Fruit fly (Drosophila melanogaster) whole organism, prepupa: ENCODE data around the gene RpL36A.

Experiments
- Blimp-1 ChIP-seq: fragments of 200-800 bp; sonication (Bioruptor generic); optimal IDR thresholded peaks from 3 replicates; lab custom pipeline; 2017; ENCODE audit warnings: missing biosample characterization, missing genetic modification characterization, mild to moderate bottlenecking, moderate library complexity, missing genetic modification reagents
- CG10631 ChIP-seq: fragments of 200-800 bp; sonication (Bioruptor generic); optimal IDR thresholded peaks from 2 replicates; lab custom pipeline; 2016; ENCODE audit warnings: missing biosample characterization, missing genetic modification characterization
- CG10669 ChIP-seq: fragments of 200-800 bp; sonication (Bioruptor generic); optimal IDR thresholded peaks from 3 replicates; lab custom pipeline; 2018; ENCODE audit warnings: missing biosample characterization, mild to moderate bottlenecking, missing genetic modification characterization, moderate library complexity
- CG11294 ChIP-seq: fragments of 200-800 bp; sonication (Bioruptor generic); IDR thresholded peaks from 2 replicates; pipeline ENCODE4 v1.3.6; 2022; ENCODE audit warnings: missing biosample characterization, missing genetic modification characterization
- CG11762 ChIP-seq: fragments of 200-800 bp; sonication (Bioruptor generic); optimal IDR thresholded peaks from 3 replicates; lab custom pipeline; 2016; ENCODE audit warnings: missing biosample characterization, missing genetic modification characterization; ENCODE audit not compliant: insufficient read depth
- CG11902 ChIP-seq: fragments of 200-800 bp; sonication (Bioruptor generic); optimal IDR thresholded peaks from 3 replicates; lab custom pipeline; 2016; ENCODE audit warnings: missing biosample characterization, missing genetic modification characterization
- CG15336 ChIP-seq: fragments of 200-800 bp; sonication (Bioruptor generic); IDR thresholded peaks from 2 replicates; pipeline ENCODE4 v1.3.6; 2022; ENCODE audit warnings: missing biosample characterization, missing genetic modification characterization
- CG1621 ChIP-seq: fragments of 200-800 bp; sonication (Bioruptor generic); optimal IDR thresholded peaks from 3 replicates; lab custom pipeline; 2018; ENCODE audit warnings: missing biosample characterization, mild to moderate bottlenecking, missing genetic modification characterization
- CG16779 ChIP-seq: fragments of 200-800 bp; sonication (Bioruptor generic); optimal IDR thresholded peaks from 3 replicates; lab custom pipeline; 2017; ENCODE audit warnings: missing biosample characterization, mild to moderate bottlenecking, missing genetic modification characterization
- CG3032 ChIP-seq: fragments of 200-800 bp; optimal IDR thresholded peaks from 2 replicates; lab custom pipeline; 2019; ENCODE audit warnings: missing biosample characterization, mild to moderate bottlenecking, missing genetic modification characterization, moderate library complexity
- CG31627 ChIP-seq: fragments of 200-800 bp; sonication (Bioruptor generic); optimal IDR thresholded peaks from 3 replicates; lab custom pipeline; 2016; ENCODE audit warnings: missing biosample characterization, missing genetic modification characterization
- CG32006 ChIP-seq: fragments of 200-800 bp; sonication (Bioruptor generic); optimal IDR thresholded peaks from 3 replicates; lab custom pipeline; 2017; ENCODE audit warnings: missing biosample characterization, mild to moderate bottlenecking, missing genetic modification characterization
- CG34406 ChIP-seq: fragments of 200-800 bp; sonication (Bioruptor generic); optimal IDR thresholded peaks from 3 replicates; lab custom pipeline; 2016; ENCODE audit warnings: missing biosample characterization, missing genetic modification characterization
- CG3919 ChIP-seq: fragments of 200-800 bp; sonication (Bioruptor generic); optimal IDR thresholded peaks from 3 replicates; lab custom pipeline; 2016; ENCODE audit warnings: missing biosample characterization, missing genetic modification characterization
- CG4318 ChIP-seq: fragments of 200-800 bp; sonication (Bioruptor generic); optimal IDR thresholded peaks from 3 replicates; lab custom pipeline; 2017; ENCODE audit warnings: missing biosample characterization, mild to moderate bottlenecking, missing genetic modification characterization
- CG6163 ChIP-seq: fragments of 200-800 bp; sonication (Bioruptor generic); IDR thresholded peaks from 3 replicates; pipeline ENCODE4 v1.3.6; 2022; ENCODE audit warnings: missing biosample characterization, missing genetic modification characterization
- CG6276 ChIP-seq: fragments of 200-800 bp; sonication (Bioruptor generic); optimal IDR thresholded peaks from 2 replicates; lab custom pipeline; 2017; ENCODE audit warnings: missing biosample characterization, mild to moderate bottlenecking, missing genetic modification characterization
- CG6808 ChIP-seq: fragments of 200-800 bp; sonication (Bioruptor generic); optimal IDR thresholded peaks from 3 replicates; lab custom pipeline; 2017; ENCODE audit warnings: missing biosample characterization, missing genetic modification characterization, mild to moderate bottlenecking, moderate library complexity, missing genetic modification reagents
- CG6854 ChIP-seq: fragments of 200-800 bp; sonication (Bioruptor generic); optimal IDR thresholded peaks from 2 replicates; lab custom pipeline; 2017; ENCODE audit warnings: missing biosample characterization, mild to moderate bottlenecking, missing genetic modification characterization
- CG8119 ChIP-seq: fragments of 200-800 bp; sonication (Bioruptor generic); IDR thresholded peaks from 3 replicates; pipeline ENCODE4 v1.3.6; 2022; ENCODE audit warnings: missing biosample characterization, missing genetic modification characterization
- CG8319 ChIP-seq: fragments of 200-800 bp; sonication (Bioruptor generic); optimal IDR thresholded peaks from 3 replicates; lab custom pipeline; 2016; ENCODE audit warnings: missing biosample characterization, missing genetic modification characterization
- CG8632 ChIP-seq: fragments of 200-800 bp; sonication (Bioruptor generic); optimal IDR thresholded peaks from 3 replicates; lab custom pipeline; 2016; ENCODE audit warnings: missing biosample characterization, missing genetic modification characterization
- Eip75B ChIP-seq: fragments of 200-800 bp; sonication (Bioruptor generic); optimal IDR thresholded peaks from 3 replicates; lab custom pipeline; 2016; ENCODE audit warnings: missing biosample characterization, missing genetic modification characterization
- Eip93F ChIP-seq: fragments of 200-800 bp; sonication (Bioruptor generic); optimal IDR thresholded peaks from 2 replicates; lab custom pipeline; 2016; ENCODE audit warnings: missing biosample characterization, mild to moderate bottlenecking, missing genetic modification characterization
- Ets21C ChIP-seq: fragments of 200-800 bp; sonication (Bioruptor generic); optimal IDR thresholded peaks from 3 replicates; lab custom pipeline; 2016; ENCODE audit warnings: missing biosample characterization, missing genetic modification characterization
- Ets96B ChIP-seq: fragments of 200-800 bp; optimal IDR thresholded peaks from 2 replicates; lab custom pipeline; 2019; ENCODE audit warnings: missing biosample characterization, mild to moderate bottlenecking, missing genetic modification characterization, moderate library complexity
- Gug ChIP-seq: fragments of 200-800 bp; sonication (Bioruptor generic); IDR thresholded peaks from 2 replicates; pipeline ENCODE4 v1.3.6; 2022; ENCODE audit warnings: missing biosample characterization, missing genetic modification characterization
- Hr38 ChIP-seq: sonication (Bioruptor generic); optimal IDR thresholded peaks from 2 replicates; lab custom pipeline; 2016; ENCODE audit warnings: missing biosample characterization, missing genetic modification characterization
- Hr39 ChIP-seq: fragments of 200-800 bp; sonication (Bioruptor generic); optimal IDR thresholded peaks from 2 replicates; lab custom pipeline; 2016; ENCODE audit warnings: missing biosample characterization, missing genetic modification characterization
- Met ChIP-seq: fragments of 200-800 bp; sonication (Bioruptor generic); optimal IDR thresholded peaks from 3 replicates; lab custom pipeline; 2016; ENCODE audit warnings: missing biosample characterization, missing genetic modification characterization
- Smox ChIP-seq: fragments of 200-800 bp; sonication (Bioruptor generic); optimal IDR thresholded peaks from 3 replicates; lab custom pipeline; 2016; ENCODE audit warnings: missing biosample characterization, missing genetic modification characterization
- Sox14 ChIP-seq: fragments of 200-800 bp; sonication (Bioruptor generic); optimal IDR thresholded peaks from 3 replicates; lab custom pipeline; 2016; ENCODE audit warnings: missing biosample characterization, missing genetic modification characterization
- Sox15 ChIP-seq: fragments of 200-800 bp; sonication (Bioruptor generic); optimal IDR thresholded peaks from 3 replicates; lab custom pipeline; 2016; ENCODE audit warnings: missing biosample characterization, missing genetic modification characterization
- achi ChIP-seq: fragments of 200-800 bp; sonication (Bioruptor generic); optimal IDR thresholded peaks from 3 replicates; lab custom pipeline; 2016; ENCODE audit warnings: missing biosample characterization, missing genetic modification characterization
- acj6 ChIP-seq: fragments of 200-800 bp; sonication (Bioruptor generic); optimal IDR thresholded peaks from 3 replicates; lab custom pipeline; 2016; ENCODE audit warnings: missing biosample characterization, missing genetic modification characterization
- cyc ChIP-seq: fragments of 200-800 bp; sonication (Bioruptor generic); optimal IDR thresholded peaks from 3 replicates; lab custom pipeline; 2016; ENCODE audit warnings: missing biosample characterization, missing genetic modification characterization
- dac ChIP-seq: fragments of 200-800 bp; sonication (Bioruptor generic); optimal IDR thresholded peaks from 2 replicates; lab custom pipeline; 2017; ENCODE audit warnings: missing biosample characterization, mild to moderate bottlenecking, missing genetic modification characterization
- dsx ChIP-seq: fragments of 200-800 bp; optimal IDR thresholded peaks from 3 replicates; lab custom pipeline; 2019; ENCODE audit warnings: missing biosample characterization, mild to moderate bottlenecking, missing genetic modification characterization, moderate library complexity; ENCODE audit not compliant: poor library complexity, severe bottlenecking
- eg ChIP-seq: fragments of 200-800 bp; sonication (Bioruptor generic); IDR thresholded peaks from 3 replicates; pipeline ENCODE4 v1.3.6; 2022; ENCODE audit warnings: missing biosample characterization, missing genetic modification characterization
- esn ChIP-seq: fragments of 200-800 bp; sonication (Bioruptor generic); optimal IDR thresholded peaks from 2 replicates; lab custom pipeline; 2016; ENCODE audit warnings: missing biosample characterization, mild to moderate bottlenecking, missing genetic modification characterization, moderate library complexity
- fd59A ChIP-seq: fragments of 200-800 bp; sonication (Bioruptor generic); optimal IDR thresholded peaks from 2 replicates; lab custom pipeline; 2017; ENCODE audit warnings: missing biosample characterization, mild to moderate bottlenecking, missing genetic modification characterization, missing genetic modification reagents
- fd85E ChIP-seq: fragments of 200-800 bp; sonication (Bioruptor generic); optimal IDR thresholded peaks from 3 replicates; lab custom pipeline; 2016; ENCODE audit warnings: missing biosample characterization, missing genetic modification characterization
- fkh ChIP-seq: fragments of 200-800 bp; sonication (Bioruptor generic); optimal IDR thresholded peaks from 3 replicates; lab custom pipeline; 2017; ENCODE audit warnings: missing biosample characterization, mild to moderate bottlenecking, missing genetic modification characterization, moderate library complexity
- lz ChIP-seq: fragments of 200-800 bp; sonication (Bioruptor generic); optimal IDR thresholded peaks from 3 replicates; lab custom pipeline; 2016; ENCODE audit warnings: missing biosample characterization, missing genetic modification characterization
- net ChIP-seq: fragments of 200-800 bp; sonication (Bioruptor generic); optimal IDR thresholded peaks from 3 replicates; lab custom pipeline; 2016; ENCODE audit warnings: missing biosample characterization, missing genetic modification characterization
- pdm3 ChIP-seq: fragments of 200-800 bp; sonication (Bioruptor generic); optimal IDR thresholded peaks from 3 replicates; lab custom pipeline; 2016; ENCODE audit warnings: missing biosample characterization, missing genetic modification characterization
- salr ChIP-seq, 2 experiments: fragments of 200-800 bp; sonication (Bioruptor generic); optimal IDR thresholded peaks; 3 replicates each; lab custom pipeline; 2016 to 2018; ENCODE audit warnings: missing biosample characterization in 2 of 2, missing genetic modification characterization in 2 of 2, mild to moderate bottlenecking in 1 of 2
- spab ChIP-seq: fragments of 200-800 bp; sonication (Bioruptor generic); optimal IDR thresholded peaks from 2 replicates; lab custom pipeline; 2017; ENCODE audit warnings: missing biosample characterization, mild to moderate bottlenecking, missing genetic modification characterization, missing genetic modification reagents
- ss ChIP-seq, 2 experiments: fragments of 200-800 bp; sonication (Bioruptor generic); optimal IDR thresholded peaks; 2 replicates in 1 of 2; 3 replicates in 1 of 2; lab custom pipeline; 2017 to 2018; ENCODE audit warnings: mild to moderate bottlenecking in 2 of 2, missing biosample characterization in 2 of 2, missing genetic modification characterization in 2 of 2, moderate library complexity in 1 of 2
- svp ChIP-seq: fragments of 200-800 bp; sonication (Bioruptor generic); peaks from one replicate; lab custom pipeline; 2016; ENCODE audit warnings: missing biosample characterization, missing genetic modification characterization
- topi ChIP-seq: fragments of 200-800 bp; sonication (Bioruptor generic); optimal IDR thresholded peaks from 3 replicates; lab custom pipeline; 2016; ENCODE audit warnings: missing biosample characterization, missing genetic modification characterization
- vri ChIP-seq: fragments of 200-800 bp; sonication (Bioruptor generic); optimal IDR thresholded peaks from 3 replicates; lab custom pipeline; 2016; ENCODE audit warnings: missing biosample characterization, mild to moderate bottlenecking, missing genetic modification characterization

RpL36A gene

dm6 chr2L:8006038-8006437 is 36.7 kb downstream of the RpL36A start:
- TF ChIP-seq CG6163: peak; percentile 49
- TF ChIP-seq CG11902 (GFP tag; lab: Kevin White, UChicago): peak; percentile 24
- TF ChIP-seq CG8319: peak; percentile 42
- peak; percentile 55 for TF ChIP-seq Smox (GFP tag; lab: Kevin White, UChicago)
- TF ChIP-seq CG4318 (GFP tag; lab: Kevin White, UChicago): peak; percentile 20
- TF ChIP-seq Sox15 (GFP tag; lab: Kevin White, UChicago): peak; percentile 24
- peak; percentile 55 for TF ChIP-seq esn (GFP tag; lab: Kevin White, UChicago)
- TF ChIP-seq fd59A (GFP tag; lab: Kevin White, UChicago): peak; percentile 53
- TF ChIP-seq dac (GFP tag; lab: Kevin White, UChicago): no peak
- peak; percentile 57 for TF ChIP-seq CG1621 (tag; lab: Kevin White, UChicago)
- peak; percentile 25 for TF ChIP-seq CG31627 (GFP tag; lab: Kevin White, UChicago)
- peak; percentile 38 for TF ChIP-seq CG10631 (GFP tag; lab: Kevin White, UChicago)
- TF ChIP-seq CG10669 (GFP tag; lab: Kevin White, UChicago): peak; percentile 72
- peak; percentile 67 for TF ChIP-seq dsx (GFP tag; lab: Kevin White, UChicago)
- peak; percentile 46 for TF ChIP-seq Hr39 (GFP tag; lab: Kevin White, UChicago)
- peak; percentile 61 for TF ChIP-seq pdm3 (GFP tag; lab: Kevin White, UChicago)
- TF ChIP-seq topi (GFP tag; lab: Kevin White, UChicago): peak; percentile 66
- TF ChIP-seq lz (GFP tag; lab: Kevin White, UChicago): peak; percentile 37
- peak; percentile 34 for TF ChIP-seq CG34406 (GFP tag; lab: Kevin White, UChicago)
- peak; percentile 76 for TF ChIP-seq CG8119 (GFP tag; lab: Robert Waterston, UW)
- peak; percentile 48 for TF ChIP-seq achi (GFP tag; lab: Kevin White, UChicago)
- peak in 1 of 2 experiments; percentile 14 for TF ChIP-seq salr (GFP tag; optimal IDR thresholded peaks at IDR 0.05; lab: Kevin White, UChicago)
- TF ChIP-seq Met (GFP tag; lab: Kevin White, UChicago): peak; percentile 62
- TF ChIP-seq Gug (GFP tag; lab: Robert Waterston, UW): peak; percentile 42; the same call in 1 of the 2 replicates
- peak; percentile 71 for TF ChIP-seq CG6808 (GFP tag; lab: Kevin White, UChicago)
- peak; percentile 68 for TF ChIP-seq CG15336 (GFP tag; lab: Robert Waterston, UW)
- peak; percentile 30 for TF ChIP-seq vri
- TF ChIP-seq CG11294: peak; percentile 24; the same call in 1 of the 2 replicates
- TF ChIP-seq CG6854: no peak
- TF ChIP-seq ss (GFP tag; optimal IDR thresholded peaks at IDR 0.05; lab: Kevin White, UChicago): peak; percentile 44 to 72
- TF ChIP-seq acj6 (GFP tag; lab: Kevin White, UChicago): peak; percentile 48
- no peak for TF ChIP-seq fd85E (GFP tag; lab: Kevin White, UChicago)
- peak; percentile 33 for TF ChIP-seq Ets96B (tag; lab: Kevin White, UChicago)
- peak; percentile 69 for TF ChIP-seq spab (GFP tag; lab: Kevin White, UChicago)
- TF ChIP-seq Eip93F: no peak
- peak; percentile 71 for TF ChIP-seq Eip75B
- TF ChIP-seq Hr38 (GFP tag; lab: Kevin White, UChicago): no peak
- peak; percentile 56 for TF ChIP-seq CG32006 (GFP tag; lab: Kevin White, UChicago)
- TF ChIP-seq svp (GFP tag; lab: Kevin White, UChicago): peak; percentile 86
- TF ChIP-seq Ets21C: no peak
- peak; percentile 75 for TF ChIP-seq CG3919 (GFP tag; lab: Kevin White, UChicago)
- peak; percentile 20 for TF ChIP-seq net (GFP tag; lab: Kevin White, UChicago)
- TF ChIP-seq Blimp-1: no peak
- peak; percentile 57 for TF ChIP-seq cyc
- peak; percentile 15 for TF ChIP-seq CG8632 (GFP tag; lab: Kevin White, UChicago)
- peak; percentile 42 for TF ChIP-seq Sox14 (GFP tag; lab: Kevin White, UChicago)
- no peak; the same call in 2 of the 3 replicates for TF ChIP-seq eg (GFP tag; lab: Robert Waterston, UW)
- peak; percentile 66 for TF ChIP-seq CG6276 (GFP tag; lab: Kevin White, UChicago)
- TF ChIP-seq CG16779 (tag; lab: Kevin White, UChicago): peak; percentile 5
- TF ChIP-seq CG3032 (tag; lab: Kevin White, UChicago): peak; percentile 68
- no peak for TF ChIP-seq fkh
- TF ChIP-seq CG11762 (GFP tag; lab: Kevin White, UChicago): peak; percentile 2
